Worm (Caenorhabditis elegans) whole organism, midembryonic: ENCODE results near the gene T28D9.16.

ENCODE experiments used
- T22C8.4 ChIP-seq: fragments of 200-800 bp; sonication (Bioruptor generic); IDR thresholded peaks from 2 replicates; pipeline ENCODE4 v1.3.6; 2022; ENCODE audit warnings: missing genetic modification characterization, missing compliant biosample characterization
- cog-1 ChIP-seq: sonication (generic microtip); optimal IDR thresholded peaks from 2 replicates; lab custom pipeline; 2016; ENCODE audit warnings: missing genetic modification characterization, missing compliant biosample characterization
- flt-1 ChIP-seq: fragments of 200-800 bp; sonication (Bioruptor generic); IDR thresholded peaks from 2 replicates; pipeline ENCODE4 v1.3.6; 2022; ENCODE audit warnings: missing genetic modification characterization, missing compliant biosample characterization
- klf-2 ChIP-seq: fragments of 200-800 bp; sonication (Bioruptor generic); conservative IDR thresholded peaks from 2 replicates; pipeline ENCODE4 v1.3.6; 2022; ENCODE audit warnings: missing genetic modification reagents, missing genetic modification characterization, missing compliant biosample characterization
- med-1 ChIP-seq: sonication (generic microtip); optimal IDR thresholded peaks from 2 replicates; lab custom pipeline; 2017; ENCODE audit warnings: missing genetic modification characterization, mild to moderate bottlenecking, missing compliant biosample characterization, antibody characterized with exemption, missing genetic modification reagents; ENCODE audit not compliant: insufficient read depth
- ref-1 ChIP-seq: fragments of 200-800 bp; sonication (Bioruptor generic); conservative IDR thresholded peaks from 2 replicates; pipeline ENCODE4 v1.3.6; 2022; ENCODE audit warnings: missing genetic modification reagents, missing genetic modification characterization, missing compliant biosample characterization
- tab-1 ChIP-seq: fragments of 200-800 bp; sonication (Bioruptor generic); IDR thresholded peaks from 2 replicates; pipeline ENCODE4 v1.3.6; 2022; ENCODE audit warnings: missing genetic modification characterization, missing compliant biosample characterization
- ztf-23 ChIP-seq: fragments of 200-800 bp; sonication (Bioruptor generic); IDR thresholded peaks from 2 replicates; pipeline ENCODE4 v1.3.6; 2022; ENCODE audit warnings: missing genetic modification reagents, missing genetic modification characterization, missing compliant biosample characterization
- ztf-29 ChIP-seq: fragments of 200-800 bp; sonication (Bioruptor generic); IDR thresholded peaks from 2 replicates; pipeline ENCODE4 v1.3.6; 2022; ENCODE audit warnings: missing genetic modification reagents, missing genetic modification characterization, missing compliant biosample characterization

- TF ChIP-seq klf-2 (GFP tag; lab: Robert Waterston, UW), result no peak
- TF ChIP-seq tab-1 (GFP tag; lab: Robert Waterston, UW), result no peak
- TF ChIP-seq ref-1, result no peak
- no peak for TF ChIP-seq flt-1 (GFP tag; lab: Robert Waterston, UW)
- no peak for TF ChIP-seq T22C8.4 (GFP tag; lab: Robert Waterston, UW)
- TF ChIP-seq ztf-29, result no peak
- no peak for TF ChIP-seq ztf-23 (GFP tag; lab: Robert Waterston, UW)
- TF ChIP-seq cog-1 (tag; lab: Kevin White, UChicago), result no peak
- TF ChIP-seq med-1 (GFP tag; lab: Kevin White, UChicago), result no peak
Observed at ce11 chrII:6491187-6491586, 15.7 kb downstream of the T28D9.16 start.
